Fruit fly (Drosophila melanogaster) whole organism, embryonic: ENCODE measurements around the gene CG5882.

Source experiments
- Adf1 ChIP-seq: fragments of 200-800 bp; sonication (Bioruptor generic); IDR thresholded peaks from 2 replicates; pipeline ENCODE4 v1.3.6; 2022; ENCODE audit warnings: missing biosample characterization, missing genetic modification characterization
- C15 ChIP-seq: fragments of 200-800 bp; sonication (Bioruptor generic); IDR thresholded peaks from 3 replicates; pipeline ENCODE4 v1.3.6; 2022; ENCODE audit warnings: missing biosample characterization, missing genetic modification characterization
- CG11504 ChIP-seq: fragments of 200-800 bp; sonication (Bioruptor generic); optimal IDR thresholded peaks from 3 replicates; lab custom pipeline; 2019; ENCODE audit warnings: missing biosample characterization, mild to moderate bottlenecking, missing genetic modification characterization, moderate library complexity
- CG12299 ChIP-seq: fragments of 200-800 bp; sonication (Bioruptor generic); optimal IDR thresholded peaks from 2 replicates; lab custom pipeline; 2018; ENCODE audit warnings: missing biosample characterization, mild to moderate bottlenecking, missing genetic modification characterization
- CG15601 ChIP-seq: fragments of 200-800 bp; sonication (Bioruptor generic); optimal IDR thresholded peaks from 3 replicates; lab custom pipeline; 2019; ENCODE audit warnings: missing biosample characterization, mild to moderate bottlenecking, missing genetic modification characterization, moderate library complexity
- CG17612 ChIP-seq: fragments of 200-800 bp; sonication (Bioruptor generic); IDR thresholded peaks from 2 replicates; pipeline ENCODE4 v1.3.6; 2022; ENCODE audit warnings: missing biosample characterization, missing genetic modification characterization
- CG1832 ChIP-seq: fragments of 200-800 bp; sonication (Bioruptor generic); optimal IDR thresholded peaks from 2 replicates; lab custom pipeline; 2017; ENCODE audit warnings: missing biosample characterization, mild to moderate bottlenecking, missing genetic modification characterization, inconsistent platforms
- CG18619 ChIP-seq: fragments of 200-800 bp; sonication (Bioruptor generic); optimal IDR thresholded peaks from 3 replicates; lab custom pipeline; 2017; ENCODE audit warnings: missing biosample characterization, mild to moderate bottlenecking, missing genetic modification characterization
- CG2712 ChIP-seq: fragments of 200-800 bp; optimal IDR thresholded peaks from 3 replicates; lab custom pipeline; 2019; ENCODE audit warnings: missing biosample characterization, mild to moderate bottlenecking, missing genetic modification characterization, moderate library complexity
- CG2889 ChIP-seq: fragments of 200-800 bp; sonication (Bioruptor generic); IDR thresholded peaks from 3 replicates; pipeline ENCODE4 v1.3.6; 2022; ENCODE audit warnings: missing biosample characterization, missing genetic modification characterization
- CG3407 ChIP-seq: fragments of 200-800 bp; sonication (Bioruptor generic); optimal IDR thresholded peaks from 2 replicates; lab custom pipeline; 2018; ENCODE audit warnings: missing biosample characterization, mild to moderate bottlenecking, missing genetic modification characterization
- CG4282 ChIP-seq: fragments of 200-800 bp; sonication (Bioruptor generic); optimal IDR thresholded peaks from 2 replicates; lab custom pipeline; 2016; ENCODE audit warnings: missing biosample characterization, missing genetic modification characterization
- CG43689 ChIP-seq: fragments of 200-800 bp; sonication (Bioruptor generic); IDR thresholded peaks from 2 replicates; pipeline ENCODE4 v1.3.6; 2022; ENCODE audit warnings: missing biosample characterization, missing genetic modification characterization
- CG4617 ChIP-seq: fragments of 200-800 bp; sonication (Bioruptor generic); optimal IDR thresholded peaks from 3 replicates; lab custom pipeline; 2016; ENCODE audit warnings: missing biosample characterization, missing genetic modification characterization, borderline replicate concordance
- CG5180 ChIP-seq: fragments of 200-800 bp; sonication (Bioruptor generic); optimal IDR thresholded peaks from 3 replicates; lab custom pipeline; 2017; ENCODE audit warnings: missing biosample characterization, missing genetic modification characterization, mild to moderate bottlenecking, moderate library complexity, missing genetic modification reagents
- CG6175 ChIP-seq: fragments of 200-800 bp; sonication (Bioruptor generic); IDR thresholded peaks from 3 replicates; pipeline ENCODE4 v1.3.6; 2022; ENCODE audit warnings: missing biosample characterization, missing genetic modification characterization
- CG6254 ChIP-seq: fragments of 200-800 bp; sonication (Bioruptor generic); optimal IDR thresholded peaks from 3 replicates; lab custom pipeline; 2017; ENCODE audit warnings: mild to moderate bottlenecking, missing biosample characterization, missing genetic modification reagents, missing genetic modification characterization
- CG6272 ChIP-seq: fragments of 200-800 bp; sonication (Bioruptor generic); IDR thresholded peaks from 2 replicates; pipeline ENCODE4 v1.3.6; 2022; ENCODE audit warnings: missing biosample characterization, missing genetic modification characterization
- CG7271 ChIP-seq: fragments of 200-800 bp; sonication (Bioruptor generic); optimal IDR thresholded peaks from 2 replicates; lab custom pipeline; 2018; ENCODE audit warnings: missing biosample characterization, mild to moderate bottlenecking, missing genetic modification characterization, moderate library complexity
- CG8281 ChIP-seq: fragments of 200-800 bp; sonication (Bioruptor generic); optimal IDR thresholded peaks from 2 replicates; lab custom pipeline; 2018; ENCODE audit warnings: missing biosample characterization, mild to moderate bottlenecking, missing genetic modification characterization, moderate library complexity
- CoRest ChIP-seq: fragments of 200-800 bp; sonication (Bioruptor generic); optimal IDR thresholded peaks from 3 replicates; lab custom pipeline; 2018; ENCODE audit warnings: missing biosample characterization, mild to moderate bottlenecking, missing genetic modification characterization, moderate library complexity
- Doc3 ChIP-seq: fragments of 200-800 bp; sonication (Bioruptor generic); IDR thresholded peaks from 3 replicates; pipeline ENCODE4 v1.3.6; 2022; ENCODE audit warnings: missing biosample characterization, missing genetic modification characterization; ENCODE audit not compliant: partially characterized antibody
- Ets65A ChIP-seq: fragments of 200-800 bp; sonication (Bioruptor generic); peaks from one replicate; lab custom pipeline; 2016; ENCODE audit warnings: missing biosample characterization, missing genetic modification characterization
- Hsf ChIP-seq: fragments of 200-800 bp; sonication (Bioruptor generic); optimal IDR thresholded peaks from 3 replicates; lab custom pipeline; 2016; ENCODE audit warnings: missing biosample characterization, missing genetic modification characterization
- MBD-R2 ChIP-seq: fragments of 200-800 bp; sonication (Bioruptor generic); IDR thresholded peaks from 2 replicates; pipeline ENCODE4 v1.3.6; 2022; ENCODE audit warnings: missing biosample characterization, missing genetic modification characterization
- Meics ChIP-seq: fragments of 200-800 bp; sonication (Bioruptor generic); optimal IDR thresholded peaks from 2 replicates; lab custom pipeline; 2017; ENCODE audit warnings: missing biosample characterization, mild to moderate bottlenecking, missing genetic modification characterization
- PHDP ChIP-seq: fragments of 200-800 bp; sonication (Bioruptor generic); optimal IDR thresholded peaks from 3 replicates; lab custom pipeline; 2018; ENCODE audit warnings: missing biosample characterization, mild to moderate bottlenecking, missing genetic modification characterization, moderate library complexity
- Sox102F ChIP-seq: fragments of 200-800 bp; sonication (Bioruptor generic); optimal IDR thresholded peaks from 2 replicates; lab custom pipeline; 2018; ENCODE audit warnings: missing biosample characterization, mild to moderate bottlenecking, missing genetic modification characterization, moderate library complexity
- TFAM ChIP-seq: fragments of 200-800 bp; sonication (Bioruptor generic); optimal IDR thresholded peaks from 2 replicates; lab custom pipeline; 2017; ENCODE audit warnings: missing biosample characterization, missing genetic modification characterization, inconsistent platforms
- bigmax ChIP-seq: fragments of 200-800 bp; sonication (Bioruptor generic); optimal IDR thresholded peaks from 2 replicates; lab custom pipeline; 2018; ENCODE audit warnings: missing biosample characterization, mild to moderate bottlenecking, missing genetic modification characterization
- bowl ChIP-seq: fragments of 200-800 bp; sonication (Bioruptor generic); IDR thresholded peaks from 2 replicates; pipeline ENCODE4 v1.3.6; 2022; ENCODE audit warnings: missing biosample characterization, missing genetic modification characterization
- bsh ChIP-seq, 2 experiments: fragments of 200-800 bp; sonication (Bioruptor generic); optimal IDR thresholded peaks; 2 replicates each; lab custom pipeline; 2017 to 2018; ENCODE audit warnings: mild to moderate bottlenecking in 2 of 2, missing biosample characterization in 2 of 2, missing genetic modification characterization in 2 of 2, moderate library complexity in 1 of 2
- cwo ChIP-seq: fragments of 200-800 bp; sonication (Bioruptor generic); optimal IDR thresholded peaks from 3 replicates; lab custom pipeline; 2017; ENCODE audit warnings: missing biosample characterization, missing genetic modification characterization, mild to moderate bottlenecking, moderate library complexity, missing genetic modification reagents
- da ChIP-seq: fragments of 200-800 bp; sonication (Bioruptor generic); optimal IDR thresholded peaks from 2 replicates; lab custom pipeline; 2016; ENCODE audit warnings: missing biosample characterization, missing genetic modification characterization
- danr ChIP-seq: fragments of 200-800 bp; sonication (Bioruptor generic); IDR thresholded peaks from 2 replicates; pipeline ENCODE4 v1.3.6; 2022; ENCODE audit warnings: missing biosample characterization, missing genetic modification characterization
- en ChIP-seq: fragments of 200-800 bp; sonication (Bioruptor generic); optimal IDR thresholded peaks from 2 replicates; lab custom pipeline; 2016; ENCODE audit warnings: missing biosample characterization, missing genetic modification characterization
- ftz-f1 ChIP-seq: fragments of 200-800 bp; sonication (Bioruptor generic); optimal IDR thresholded peaks from 2 replicates; lab custom pipeline; 2016; ENCODE audit warnings: missing biosample characterization, missing genetic modification characterization
- gcm2 ChIP-seq: fragments of 200-800 bp; sonication (Bioruptor generic); optimal IDR thresholded peaks from 2 replicates; lab custom pipeline; 2016; ENCODE audit warnings: missing biosample characterization, missing genetic modification characterization
- gsb-n ChIP-seq: fragments of 200-800 bp; sonication (Bioruptor generic); optimal IDR thresholded peaks from 3 replicates; lab custom pipeline; 2018; ENCODE audit warnings: missing biosample characterization, mild to moderate bottlenecking, missing genetic modification characterization
- hkb ChIP-seq, 2 experiments: fragments of 200-800 bp in 1 of 2; fragments of >200 bp in 1 of 2; sonication (Bioruptor generic) in 1 of 2; IDR thresholded peaks in 1 of 2; optimal IDR thresholded peaks in 1 of 2; 2 replicates each; pipeline versions ENCODE4 v1.3.6 to Lab custom; 2017 to 2022; ENCODE audit warnings: missing biosample characterization in 1 of 2, missing genetic modification characterization in 1 of 2
- nom ChIP-seq: fragments of 200-800 bp; sonication (Bioruptor generic); optimal IDR thresholded peaks from 2 replicates; lab custom pipeline; 2017; ENCODE audit warnings: missing biosample characterization, missing genetic modification characterization, mild to moderate bottlenecking, moderate library complexity, missing genetic modification reagents
- odd ChIP-seq: fragments of 200-800 bp; sonication (Bioruptor generic); optimal IDR thresholded peaks from 2 replicates; lab custom pipeline; 2017; ENCODE audit warnings: missing biosample characterization, mild to moderate bottlenecking, missing genetic modification characterization
- org-1 ChIP-seq: fragments of 200-800 bp; sonication (Bioruptor generic); optimal IDR thresholded peaks from 2 replicates; lab custom pipeline; 2017; ENCODE audit warnings: missing biosample characterization, missing genetic modification characterization
- pb ChIP-seq: fragments of 200-800 bp; sonication (Bioruptor generic); optimal IDR thresholded peaks from 3 replicates; lab custom pipeline; 2016; ENCODE audit warnings: missing biosample characterization, missing genetic modification characterization
- pho ChIP-seq: fragments of 200-800 bp; sonication (Bioruptor generic); optimal IDR thresholded peaks from 2 replicates; lab custom pipeline; 2016; ENCODE audit warnings: missing biosample characterization, missing genetic modification characterization
- pros ChIP-seq: fragments of 200-800 bp; sonication (Bioruptor generic); optimal IDR thresholded peaks from 3 replicates; lab custom pipeline; 2019; ENCODE audit warnings: missing biosample characterization, mild to moderate bottlenecking, missing genetic modification characterization, moderate library complexity
- sens ChIP-seq: fragments of 200-800 bp; sonication (Bioruptor generic); peaks from one replicate; lab custom pipeline; 2016; ENCODE audit warnings: missing biosample characterization, missing genetic modification characterization
- seq ChIP-seq: fragments of 200-800 bp; sonication (Bioruptor generic); IDR thresholded peaks from 2 replicates; pipeline ENCODE4 v1.3.6; 2022; ENCODE audit warnings: missing biosample characterization, missing genetic modification characterization
- shn ChIP-seq: fragments of 200-800 bp; sonication (Bioruptor generic); optimal IDR thresholded peaks from 3 replicates; lab custom pipeline; 2016; ENCODE audit warnings: missing biosample characterization, missing genetic modification characterization
- tll ChIP-seq, 2 experiments: fragments of 200-800 bp in 1 of 2; fragments of >200 bp in 1 of 2; sonication (Bioruptor generic) in 1 of 2; optimal IDR thresholded peaks; 2 replicates each; lab custom pipeline; 2017 to 2019; ENCODE audit warnings: missing biosample characterization in 2 of 2, missing genetic modification characterization in 2 of 2, mild to moderate bottlenecking in 1 of 2, moderate library complexity in 1 of 2
- wdn ChIP-seq: fragments of 200-800 bp; sonication (Bioruptor generic); IDR thresholded peaks from 2 replicates; pipeline ENCODE4 v1.3.6; 2022; ENCODE audit warnings: missing biosample characterization, missing genetic modification characterization

Gene CG5882

DNA sequence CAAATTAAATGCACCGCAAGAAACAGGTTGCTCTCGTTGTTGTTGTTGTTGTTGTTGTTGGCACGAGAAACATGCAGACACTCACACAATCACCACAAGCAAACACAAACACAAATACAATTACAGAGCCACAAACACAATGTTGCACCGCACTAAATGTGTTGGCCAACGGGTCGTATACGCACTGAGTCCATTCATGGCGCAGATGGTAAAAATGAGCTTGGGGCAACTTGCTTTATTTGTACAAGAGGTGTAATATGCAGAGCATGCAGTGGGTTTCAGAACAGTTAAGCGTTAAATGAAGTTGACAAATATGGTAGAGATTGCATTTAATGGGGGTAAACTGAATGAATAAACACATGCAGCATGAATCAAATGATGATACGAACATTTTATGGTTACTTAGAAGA lies 19.5 kb downstream of the CG5882 start (continued):
- TF ChIP-seq ftz-f1 (GFP tag; lab: Kevin White, UChicago) (no peak), shn (no peak), CoRest (tag; lab: Kevin White, UChicago) (peak; percentile 22), bsh (GFP tag; optimal IDR thresholded peaks at IDR 0.05; lab: Kevin White, UChicago) (peak in 1 of 2 experiments; percentile 68), PHDP (tag; lab: Kevin White, UChicago) (peak; percentile 30), org-1 (GFP tag; lab: Kevin White, UChicago) (peak; percentile 61), CG2889 (no peak), C15 (GFP tag; lab: Robert Waterston, UW) (no peak), CG5180 (GFP tag; lab: Kevin White, UChicago) (peak; percentile 80), CG3407 (peak; percentile 65), Doc3 (GFP tag; lab: Robert Waterston, UW) (no peak), sens (GFP tag; lab: Kevin White, UChicago) (peak; percentile 90), gsb-n (tag; lab: Kevin White, UChicago) (peak; percentile 38), gcm2 (GFP tag; lab: Kevin White, UChicago) (no peak), tll (GFP tag; optimal IDR thresholded peaks at IDR 0.05; lab: Kevin White, UChicago) (no peak), nom (no peak), TFAM (GFP tag; lab: Kevin White, UChicago) (peak; percentile 10), CG15601 (tag; lab: Kevin White, UChicago) (peak; percentile 83), pb (no peak), pho (GFP tag; lab: Kevin White, UChicago) (no peak), CG8281 (tag; lab: Kevin White, UChicago) (peak; percentile 21), CG7271 (tag; lab: Kevin White, UChicago) (peak; percentile 11), CG17612 (GFP tag; lab: Robert Waterston, UW) (no peak), CG4617 (GFP tag; lab: Kevin White, UChicago) (no peak), Adf1 (no peak), hkb (optimal IDR thresholded peaks at IDR 0.05; lab: Kevin White, UChicago) (no peak), hkb (GFP tag; IDR thresholded peaks at IDR 0.05; lab: Robert Waterston, UW) (peak; percentile 43; the same call in 1 of the 2 replicates), Hsf (GFP tag; lab: Kevin White, UChicago) (no peak), CG6175 (GFP tag; lab: Robert Waterston, UW) (no peak), CG43689 (no peak), CG2712 (tag; lab: Kevin White, UChicago) (peak; percentile 19), da (no peak), CG6272 (GFP tag; lab: Robert Waterston, UW) (no peak), CG12299 (peak; percentile 44), CG1832 (GFP tag; lab: Kevin White, UChicago) (no peak), wdn (GFP tag; lab: Robert Waterston, UW) (no peak), odd (GFP tag; lab: Kevin White, UChicago) (peak; percentile 63), CG6254 (GFP tag; lab: Kevin White, UChicago) (peak; percentile 38), CG11504 (tag; lab: Kevin White, UChicago) (peak; percentile 62), CG4282 (GFP tag; lab: Kevin White, UChicago) (no peak), danr (GFP tag; lab: Robert Waterston, UW) (no peak), en (GFP tag; lab: Kevin White, UChicago) (no peak), bowl (no peak), pros (peak; percentile 1), CG18619 (GFP tag; lab: Kevin White, UChicago) (peak; percentile 27), bigmax (GFP tag; lab: Kevin White, UChicago) (peak; percentile 23), cwo (GFP tag; lab: Kevin White, UChicago) (peak; percentile 2), Sox102F (peak; percentile 45), MBD-R2 (GFP tag; lab: Robert Waterston, UW) (no peak), Meics (GFP tag; lab: Kevin White, UChicago) (no peak), seq (GFP tag; lab: Robert Waterston, UW) (no peak; the same call in 1 of the 2 replicates), Ets65A (no peak)
